Fruit fly (Drosophila melanogaster): ENCODE results near the gene Sf3b5.

Gene Sf3b5

DNA sequence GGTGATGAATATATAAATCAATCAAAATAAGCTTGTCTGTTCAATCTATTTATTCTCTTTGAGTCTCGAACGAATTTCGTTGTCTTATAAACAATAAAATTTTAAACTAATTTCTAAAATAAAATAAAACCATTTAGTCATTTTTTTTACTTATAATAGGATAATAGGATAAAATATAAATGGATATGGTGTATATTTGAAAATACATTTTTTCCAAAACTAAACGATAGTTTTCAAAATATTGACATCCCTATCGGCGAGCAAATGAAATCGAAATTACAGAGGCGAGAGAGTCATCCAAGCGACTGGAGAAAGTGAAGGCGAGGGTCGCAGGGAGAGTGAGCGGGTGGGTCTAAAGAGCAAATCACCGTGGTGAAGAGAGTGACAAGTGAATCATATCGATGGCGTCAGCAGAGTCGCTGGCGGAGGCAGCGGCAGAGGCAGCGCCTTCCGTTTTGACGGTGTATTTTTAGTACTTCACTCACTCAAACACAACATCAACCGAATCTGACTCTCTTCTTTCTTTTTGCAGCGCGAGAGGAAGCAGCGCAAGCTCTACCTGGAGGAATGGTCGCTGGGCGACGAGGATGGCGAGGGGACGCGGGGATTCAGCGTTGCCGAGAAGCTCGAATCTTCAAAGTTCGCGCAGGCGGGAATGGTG is 42.4 kb upstream of the Sf3b5 start (continued):
- TF ChIP-seq Trl (optimal IDR thresholded peaks at IDR 0.05) (peak; percentile 97 to 98), Trl (GFP tag; optimal IDR thresholded peaks at IDR 0.05) (peak; percentile 47), pb (GFP tag; optimal IDR thresholded peaks at IDR 0.05) (peak; percentile 41), CG17829 (tag; optimal IDR thresholded peaks at IDR 0.05) (peak; percentile 99), rib (GFP tag; IDR thresholded peaks at IDR 0.05) (no peak), schlank (tag; optimal IDR thresholded peaks at IDR 0.05) (peak; percentile 86), CG4617 (GFP tag; optimal IDR thresholded peaks at IDR 0.05; ENCODE audit: borderline replicate concordance) (peak; percentile 52), CG42726 (GFP tag; IDR thresholded peaks at IDR 0.05; ENCODE audit: partially characterized antibody) (no peak), CrebB (tag; optimal IDR thresholded peaks at IDR 0.05) (peak; percentile 92), CG1233 (GFP tag; optimal IDR thresholded peaks at IDR 0.05) (peak; percentile 98), CG6654 (GFP tag; optimal IDR thresholded peaks at IDR 0.05) (peak; percentile 84), wek (GFP tag; optimal IDR thresholded peaks at IDR 0.05) (peak; percentile 55), CG3838 (GFP tag; optimal IDR thresholded peaks at IDR 0.05) (peak; percentile 85), CG12155 (GFP tag; optimal IDR thresholded peaks at IDR 0.05) (peak; percentile 94), ase (GFP tag; IDR thresholded peaks at IDR 0.05) (no peak), D19A (tag; optimal IDR thresholded peaks at IDR 0.05) (peak; percentile 98), NC2α (GFP tag; optimal IDR thresholded peaks at IDR 0.05) (no peak), CG8924 (tag; optimal IDR thresholded peaks at IDR 0.05) (peak; percentile 100), CTCF (GFP tag; optimal IDR thresholded peaks at IDR 0.05) (peak; percentile 63), pfk (GFP tag; optimal IDR thresholded peaks at IDR 0.05) (peak; percentile 71), CG17802 (tag; optimal IDR thresholded peaks at IDR 0.05) (peak; percentile 69), mam (GFP tag; optimal IDR thresholded peaks at IDR 0.05) (peak; percentile 65), CG4730 (GFP tag; IDR thresholded peaks at IDR 0.05) (no peak), scrt (GFP tag; optimal IDR thresholded peaks at IDR 0.05) (peak; percentile 96), CG2712 (tag; optimal IDR thresholded peaks at IDR 0.05) (peak; percentile 100), HmgZ (tag; optimal IDR thresholded peaks at IDR 0.05) (peak; percentile 95), sisA (GFP tag; IDR thresholded peaks at IDR 0.05) (no peak), Jarid2 (GFP tag; optimal IDR thresholded peaks at IDR 0.05) (peak; percentile 77), MESR4 (GFP tag; optimal IDR thresholded peaks at IDR 0.05) (peak; percentile 35), Elba2 (GFP tag; optimal IDR thresholded peaks at IDR 0.05) (peak; percentile 29), dmrt11E (tag; optimal IDR thresholded peaks at IDR 0.05) (peak; percentile 98), CG5180 (GFP tag; optimal IDR thresholded peaks at IDR 0.05) (peak; percentile 92), CG4424 (GFP tag; optimal IDR thresholded peaks at IDR 0.05) (peak; percentile 95), CG11723 (GFP tag; optimal IDR thresholded peaks at IDR 0.05) (peak; percentile 93), Asciz (GFP tag; optimal IDR thresholded peaks at IDR 0.05) (peak; percentile 97), CG18476 (GFP tag; optimal IDR thresholded peaks at IDR 0.05) (peak; percentile 90), CG8765 (GFP tag; IDR thresholded peaks at IDR 0.05) (no peak), CG43689 (GFP tag; IDR thresholded peaks at IDR 0.05) (no peak), mirr (GFP tag; optimal IDR thresholded peaks at IDR 0.05) (peak; percentile 78), ara (GFP tag; IDR thresholded peaks at IDR 0.05) (no peak), CG12942 (GFP tag; optimal IDR thresholded peaks at IDR 0.05) (peak; percentile 93), NC2β (GFP tag; optimal IDR thresholded peaks at IDR 0.05) (peak; percentile 21), pho (GFP tag; optimal IDR thresholded peaks at IDR 0.05) (peak; percentile 67), zfh2 (GFP tag; optimal IDR thresholded peaks at IDR 0.05) (peak; percentile 70), salm (tag; optimal IDR thresholded peaks at IDR 0.05) (peak; percentile 98), Deaf1 (tag; optimal IDR thresholded peaks at IDR 0.05) (peak; percentile 90), eyg (GFP tag; optimal IDR thresholded peaks at IDR 0.05) (no peak), CG13424 (tag; optimal IDR thresholded peaks at IDR 0.05) (peak; percentile 99), Oaz (GFP tag; IDR thresholded peaks at IDR 0.05) (no peak), hkb (optimal IDR thresholded peaks at IDR 0.05) (no peak), hkb (GFP tag; IDR thresholded peaks at IDR 0.05) (no peak)

All from whole organism, embryonic.